Fruit fly (Drosophila melanogaster): ENCODE data around the gene RpL7-like.

Gene RpL7-like

dm6 chr2L:12103231-12104210 is 47.4 kb downstream of the RpL7-like start, which contains the start of the genes Patsas and ThrRS (continued):
- TF ChIP-seq lov (optimal IDR thresholded peaks at IDR 0.05), result no peak
- TF ChIP-seq lov (GFP tag; IDR thresholded peaks at IDR 0.05), result 0 out of 3 replicates have a peak, but pooled peaks have one; percentile 15
- TF ChIP-seq zfh2 (GFP tag; optimal IDR thresholded peaks at IDR 0.05), result peak; percentile 62
- TF ChIP-seq Bdp1 (GFP tag; optimal IDR thresholded peaks at IDR 0.05), result peak; percentile 59
- TF ChIP-seq CG30431 (GFP tag; optimal IDR thresholded peaks at IDR 0.05), result peak; percentile 82
- peak; percentile 51 for TF ChIP-seq CG6854 (GFP tag; optimal IDR thresholded peaks at IDR 0.05)
- TF ChIP-seq nau (GFP tag; optimal IDR thresholded peaks at IDR 0.05), result no peak
- peak; percentile 80 for TF ChIP-seq CG18619 (GFP tag; optimal IDR thresholded peaks at IDR 0.05)
- TF ChIP-seq dm (GFP tag; optimal IDR thresholded peaks at IDR 0.05), result peak; percentile 61
- peak; percentile 53; the same call in 1 of the 3 replicates for TF ChIP-seq Optix (GFP tag; IDR thresholded peaks at IDR 0.05)
- no peak for TF ChIP-seq pfk (GFP tag; optimal IDR thresholded peaks at IDR 0.05)
- no peak; the same call in 2 of the 3 replicates for TF ChIP-seq Doc3 (GFP tag; IDR thresholded peaks at IDR 0.05; ENCODE audit: partially characterized antibody)
- TF ChIP-seq CG10979 (tag; optimal IDR thresholded peaks at IDR 0.05), result peak; percentile 80
- no peak for TF ChIP-seq CG3407 (GFP tag; optimal IDR thresholded peaks at IDR 0.05)
- peak; percentile 73 for TF ChIP-seq ewg (GFP tag; optimal IDR thresholded peaks at IDR 0.05)
- peak; percentile 79 for TF ChIP-seq CG18764 (GFP tag; optimal IDR thresholded peaks at IDR 0.05)
- no peak for TF ChIP-seq chinmo (GFP tag; IDR thresholded peaks at IDR 0.05; ENCODE audit: partially characterized antibody)
- TF ChIP-seq Hr78 (GFP tag; optimal IDR thresholded peaks at IDR 0.05), result no peak
- peak; percentile 29 to 83 for TF ChIP-seq crp (GFP tag; optimal IDR thresholded peaks at IDR 0.05)
- TF ChIP-seq ERR (GFP tag; optimal IDR thresholded peaks at IDR 0.05), result peak; percentile 35
- TF ChIP-seq Fer3 (tag; optimal IDR thresholded peaks at IDR 0.05), result peak; percentile 87
- TF ChIP-seq CG16813 (GFP tag; IDR thresholded peaks at IDR 0.05; ENCODE audit: partially characterized antibody), result no peak
- peak; percentile 76 for TF ChIP-seq gcm (GFP tag; optimal IDR thresholded peaks at IDR 0.05)
- TF ChIP-seq sob (GFP tag; IDR thresholded peaks at IDR 0.05), result peak; percentile 82
- peak; percentile 43 for TF ChIP-seq crc (GFP tag; optimal IDR thresholded peaks at IDR 0.05)
- TF ChIP-seq br (optimal IDR thresholded peaks at IDR 0.05), result no peak
- TF ChIP-seq CG13296 (GFP tag; optimal IDR thresholded peaks at IDR 0.05), result peak; percentile 78
- no peak for TF ChIP-seq sc (optimal IDR thresholded peaks at IDR 0.05)
- peak; percentile 72 for TF ChIP-seq sc (GFP tag; optimal IDR thresholded peaks at IDR 0.05)
- peak; percentile 27 for TF ChIP-seq CG3995 (GFP tag; optimal IDR thresholded peaks at IDR 0.05)
- TF ChIP-seq pros (GFP tag; optimal IDR thresholded peaks at IDR 0.05), result no peak
- TF ChIP-seq da (GFP tag; optimal IDR thresholded peaks at IDR 0.05), result no peak
- peak; percentile 70 for TF ChIP-seq Nf-YB (GFP tag; optimal IDR thresholded peaks at IDR 0.05)
- TF ChIP-seq CG3838 (GFP tag; optimal IDR thresholded peaks at IDR 0.05), result peak; percentile 61
- TF ChIP-seq CG12219 (GFP tag; optimal IDR thresholded peaks at IDR 0.05), result peak; percentile 26
- TF ChIP-seq BtbVII (GFP tag; optimal IDR thresholded peaks at IDR 0.05), result peak; percentile 57
- peak; percentile 94 for TF ChIP-seq nmo (GFP tag; optimal IDR thresholded peaks at IDR 0.05)
- peak; percentile 86 for TF ChIP-seq CG8924 (tag; optimal IDR thresholded peaks at IDR 0.05)
- peak; percentile 92 for TF ChIP-seq CG12391 (tag; optimal IDR thresholded peaks at IDR 0.05)
- TF ChIP-seq dati (GFP tag; IDR thresholded peaks at IDR 0.05), result no peak
- no peak for TF ChIP-seq CG12769 (tag; optimal IDR thresholded peaks at IDR 0.05)
- TF ChIP-seq ken (GFP tag; IDR thresholded peaks at IDR 0.05), result peak; percentile 80; the same call in 2 of the 3 replicates
- TF ChIP-seq danr (GFP tag; IDR thresholded peaks at IDR 0.05), result peak; percentile 69
- peak; percentile 96 for TF ChIP-seq sens (GFP tag)
- TF ChIP-seq Lpt (GFP tag; optimal IDR thresholded peaks at IDR 0.05), result no peak
- TF ChIP-seq CG18262 (tag; optimal IDR thresholded peaks at IDR 0.05), result peak; percentile 84
- TF ChIP-seq Hey (tag; optimal IDR thresholded peaks at IDR 0.05), result no peak
- TF ChIP-seq CG10431 (GFP tag; optimal IDR thresholded peaks at IDR 0.05), result peak; percentile 33

Measured in whole organism, embryonic.